Worm (Caenorhabditis elegans) whole organism, midembryonic: ENCODE results near the gene C45G9.12.

Experiments
- cog-1 ChIP-seq: sonication (generic microtip); optimal IDR thresholded peaks from 2 replicates; lab custom pipeline; 2016; ENCODE audit warnings: missing genetic modification characterization, missing compliant biosample characterization
- klf-2 ChIP-seq: fragments of 200-800 bp; sonication (Bioruptor generic); conservative IDR thresholded peaks from 2 replicates; pipeline ENCODE4 v1.3.6; 2022; ENCODE audit warnings: missing genetic modification reagents, missing genetic modification characterization, missing compliant biosample characterization
- med-1 ChIP-seq: sonication (generic microtip); optimal IDR thresholded peaks from 2 replicates; lab custom pipeline; 2017; ENCODE audit warnings: missing genetic modification characterization, mild to moderate bottlenecking, missing compliant biosample characterization, antibody characterized with exemption, missing genetic modification reagents; ENCODE audit not compliant: insufficient read depth
- ztf-23 ChIP-seq: fragments of 200-800 bp; sonication (Bioruptor generic); IDR thresholded peaks from 2 replicates; pipeline ENCODE4 v1.3.6; 2022; ENCODE audit warnings: missing genetic modification reagents, missing genetic modification characterization, missing compliant biosample characterization

DNA sequence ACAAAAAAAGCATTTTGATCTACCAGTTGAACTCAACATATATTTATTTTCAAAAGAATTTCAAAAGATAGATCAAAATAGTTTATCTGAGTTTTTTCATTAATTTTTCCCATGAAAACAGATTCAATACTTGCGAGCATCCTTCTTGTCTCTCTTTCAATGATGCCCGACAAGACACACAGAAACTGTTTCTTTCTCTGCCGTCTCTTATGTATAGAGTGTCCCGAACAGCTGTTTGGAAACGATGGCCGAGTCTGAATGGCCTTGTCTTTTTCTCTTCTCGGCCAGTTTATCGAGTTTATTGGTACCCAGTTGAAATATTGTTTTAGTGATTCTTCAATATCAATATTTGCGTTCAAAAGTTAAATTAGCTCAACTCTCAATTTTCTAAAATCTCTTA, 37.3 kb upstream of the C45G9.12 start:
- TF ChIP-seq ztf-23 (GFP tag; lab: Robert Waterston, UW), result peak; percentile 57; the same call in 1 of the 2 replicates
- no peak for TF ChIP-seq med-1 (GFP tag; lab: Kevin White, UChicago)
- no peak for TF ChIP-seq cog-1 (tag; lab: Kevin White, UChicago)
- no peak for TF ChIP-seq klf-2 (GFP tag; lab: Robert Waterston, UW)
